Fruit fly (Drosophila melanogaster): ENCODE results near the gene bel.

The bel gene

dm6 chr3R:8650741-8651140, 9.8 kb downstream of the bel start, which contains the start of the genes Mkk4 and SLIRP2 (continued):
- TF ChIP-seq vnd (GFP tag; IDR thresholded peaks at IDR 0.05; ENCODE audit: partially characterized antibody) (peak; percentile 85), fd96Cb (tag; optimal IDR thresholded peaks at IDR 0.05) (peak; percentile 99), aop (GFP tag; IDR thresholded peaks at IDR 0.05) (peak; percentile 90), salm (tag; optimal IDR thresholded peaks at IDR 0.05) (peak; percentile 97), ewg (GFP tag; optimal IDR thresholded peaks at IDR 0.05) (peak; percentile 98), gsb (GFP tag; IDR thresholded peaks at IDR 0.05) (peak; percentile 98), ssp (GFP tag; IDR thresholded peaks at IDR 0.05) (peak; percentile 94), nerfin-1 (tag; optimal IDR thresholded peaks at IDR 0.05) (peak; percentile 97), usp (GFP tag; optimal IDR thresholded peaks at IDR 0.05) (no peak), CG13296 (GFP tag; optimal IDR thresholded peaks at IDR 0.05) (peak; percentile 97), hbn (GFP tag; IDR thresholded peaks at IDR 0.05; ENCODE audit: partially characterized antibody) (peak; percentile 70), Bdp1 (GFP tag; optimal IDR thresholded peaks at IDR 0.05) (peak; percentile 95), CG31388 (GFP tag; optimal IDR thresholded peaks at IDR 0.05) (peak; percentile 98), CG31224 (GFP tag; IDR thresholded peaks at IDR 0.05) (peak; percentile 97), CG15479 (GFP tag; optimal IDR thresholded peaks at IDR 0.05) (peak; percentile 74), phol (tag; optimal IDR thresholded peaks at IDR 0.05) (peak; percentile 99), nerfin-2 (GFP tag; IDR thresholded peaks at IDR 0.05; ENCODE audit: partially characterized antibody) (peak; percentile 77), CG18476 (GFP tag; optimal IDR thresholded peaks at IDR 0.05) (peak; percentile 99), Bteb2 (GFP tag; optimal IDR thresholded peaks at IDR 0.05) (peak; percentile 99), CG31365 (tag; optimal IDR thresholded peaks at IDR 0.05) (peak; percentile 89), CG9817 (tag; optimal IDR thresholded peaks at IDR 0.05) (peak; percentile 99), CHES-1-like (GFP tag; optimal IDR thresholded peaks at IDR 0.05) (peak; percentile 99), CG1024 (GFP tag; IDR thresholded peaks at IDR 0.05) (peak; percentile 96), Trl (optimal IDR thresholded peaks at IDR 0.05) (no peak), Trl (GFP tag; optimal IDR thresholded peaks at IDR 0.05) (peak; percentile 99), wdn (GFP tag; IDR thresholded peaks at IDR 0.05) (peak; percentile 98), CG11456 (GFP tag; IDR thresholded peaks at IDR 0.05) (peak; percentile 99), CG12071 (GFP tag; optimal IDR thresholded peaks at IDR 0.05) (peak; percentile 97), danr (GFP tag; IDR thresholded peaks at IDR 0.05) (peak; percentile 97), NC2β (GFP tag; optimal IDR thresholded peaks at IDR 0.05) (peak; percentile 98), D19B (GFP tag; optimal IDR thresholded peaks at IDR 0.05) (peak; percentile 95), NK7.1 (GFP tag; optimal IDR thresholded peaks at IDR 0.05) (peak; percentile 98), CG11723 (GFP tag; optimal IDR thresholded peaks at IDR 0.05) (peak; percentile 98), yki (optimal IDR thresholded peaks at IDR 0.05) (no peak), pros (GFP tag; optimal IDR thresholded peaks at IDR 0.05) (peak; percentile 73), hb (GFP tag; IDR thresholded peaks at IDR 0.05; ENCODE audit: partially characterized antibody) (peak; percentile 91), CG12299 (tag; optimal IDR thresholded peaks at IDR 0.05) (peak; percentile 98), Dek (tag; optimal IDR thresholded peaks at IDR 0.05) (peak; percentile 99), br (optimal IDR thresholded peaks at IDR 0.05) (no peak), Stat92E (GFP tag; optimal IDR thresholded peaks at IDR 0.05) (peak in 1 of 3 experiments; percentile 95), CrebB (tag; optimal IDR thresholded peaks at IDR 0.05) (peak; percentile 98), Sry-β (GFP tag; optimal IDR thresholded peaks at IDR 0.05) (peak; percentile 75), so (GFP tag; IDR thresholded peaks at IDR 0.05) (peak; percentile 99), CG8359 (GFP tag; optimal IDR thresholded peaks at IDR 0.05; ENCODE audit: borderline replicate concordance) (peak; percentile 93), pfk (GFP tag; optimal IDR thresholded peaks at IDR 0.05) (peak; percentile 69), CG15696 (tag; optimal IDR thresholded peaks at IDR 0.05) (peak; percentile 99), gsb-n (tag; optimal IDR thresholded peaks at IDR 0.05) (peak; percentile 98), Atf3 (GFP tag; optimal IDR thresholded peaks at IDR 0.05) (peak; percentile 99), ranshi (GFP tag; IDR thresholded peaks at IDR 0.05) (peak; percentile 99), Dip2 (GFP tag; IDR thresholded peaks at IDR 0.05) (peak; percentile 78), ken (GFP tag; IDR thresholded peaks at IDR 0.05) (peak; percentile 99)
